Worm (Caenorhabditis elegans) whole organism, L4 larva: Measurements from ENCODE around the gene F29C12.6.

Experiments
- D1046.2 ChIP-seq: fragments of 200-800 bp; sonication (Bioruptor generic); IDR thresholded peaks from 2 replicates; pipeline ENCODE4 v1.3.6; 2022; ENCODE audit warnings: missing genetic modification characterization, missing compliant biosample characterization
- F49E8.2 ChIP-seq: sonication (generic microtip); optimal IDR thresholded peaks from 2 replicates; lab custom pipeline; 2016; ENCODE audit warnings: missing compliant biosample characterization, mild to moderate bottlenecking, missing genetic modification characterization, borderline replicate concordance
- T20F7.1 ChIP-seq: fragments of 200-800 bp; sonication (Bioruptor generic); optimal IDR thresholded peaks from 2 replicates; lab custom pipeline; 2018; ENCODE audit warnings: mild to moderate bottlenecking, missing genetic modification characterization, missing compliant biosample characterization
- Y105C5A.15 ChIP-seq: fragments of 200-800 bp; sonication (Bioruptor generic); IDR thresholded peaks from 2 replicates; pipeline ENCODE4 v1.3.6; 2022; ENCODE audit warnings: missing genetic modification characterization, missing compliant biosample characterization
- Y48G9A.11 ChIP-seq: fragments of 200-800 bp; sonication (Bioruptor generic); IDR thresholded peaks from 2 replicates; pipeline ENCODE4 v1.3.6; 2022; ENCODE audit warnings: missing genetic modification reagents, missing genetic modification characterization, missing compliant biosample characterization
- ZK546.5 ChIP-seq, 2 experiments: sonication (generic microtip); optimal IDR thresholded peaks; 2 replicates each; lab custom pipeline; 2017; ENCODE audit warnings: missing biosample characterization in 2 of 2, missing genetic modification characterization in 2 of 2
- ama-1 ChIP-seq: fragments of 150-350 bp; optimal IDR thresholded peaks from 2 replicates; lab custom pipeline; 2014; ENCODE audit warnings: inconsistent platforms, mixed read lengths
- ceh-20 ChIP-seq: fragments of 200-800 bp; sonication (Bioruptor generic); IDR thresholded peaks from 2 replicates; pipeline ENCODE4 v1.3.6; 2022; ENCODE audit warnings: missing genetic modification reagents, missing genetic modification characterization, missing compliant biosample characterization
- ceh-32 ChIP-seq: sonication (generic microtip); optimal IDR thresholded peaks from 2 replicates; lab custom pipeline; 2016; ENCODE audit warnings: mild to moderate bottlenecking, missing genetic modification characterization, missing compliant biosample characterization; ENCODE audit not compliant: poor library complexity
- cey-2 ChIP-seq: sonication (generic microtip); optimal IDR thresholded peaks from 3 replicates; lab custom pipeline; 2017; ENCODE audit warnings: missing genetic modification characterization, mild to moderate bottlenecking, missing compliant biosample characterization, antibody characterized with exemption, borderline replicate concordance; ENCODE audit not compliant: insufficient read depth
- ctbp-1 ChIP-seq: fragments of 200-800 bp; sonication (Bioruptor generic); IDR thresholded peaks from 2 replicates; pipeline ENCODE4 v1.3.6; 2022; ENCODE audit warnings: missing genetic modification reagents, missing genetic modification characterization, missing compliant biosample characterization
- daf-16 ChIP-seq, 3 experiments: sonication (generic microtip); optimal IDR thresholded peaks; 2 replicates each; lab custom pipeline; 2016 to 2017; ENCODE audit warnings: missing genetic modification characterization in 3 of 3, missing genetic modification reagents in 3 of 3, mild to moderate bottlenecking in 2 of 3, missing compliant biosample characterization in 2 of 3, missing biosample characterization in 1 of 3, moderate library complexity in 1 of 3
- dve-1 ChIP-seq: sonication (generic microtip); optimal IDR thresholded peaks from 2 replicates; lab custom pipeline; 2017; ENCODE audit warnings: antibody characterized with exemption, mild to moderate bottlenecking, missing genetic modification characterization, missing compliant biosample characterization; ENCODE audit not compliant: insufficient read depth
- hlh-30 ChIP-seq: sonication (generic microtip); optimal IDR thresholded peaks from 2 replicates; lab custom pipeline; 2017; ENCODE audit warnings: antibody characterized with exemption, mild to moderate bottlenecking, missing genetic modification characterization, missing compliant biosample characterization; ENCODE audit not compliant: insufficient read depth
- jun-1 ChIP-seq: fragments of 150-350 bp; optimal IDR thresholded peaks from 2 replicates; lab custom pipeline; 2014; ENCODE audit warnings: missing biosample characterization, missing genetic modification reagents, missing genetic modification characterization
- lin-15B ChIP-seq: fragments of 150-350 bp; sonication (generic microtip); optimal IDR thresholded peaks from 3 replicates; lab custom pipeline; 2014; ENCODE audit warnings: missing biosample characterization, missing genetic modification characterization
- lir-3 ChIP-seq: sonication (generic microtip); optimal IDR thresholded peaks from 2 replicates; lab custom pipeline; 2016; ENCODE audit warnings: mild to moderate bottlenecking, missing genetic modification characterization, missing compliant biosample characterization
- madf-5 ChIP-seq, 2 experiments: fragments of 200-800 bp; sonication (Bioruptor generic); IDR thresholded peaks; 2 replicates each; pipeline ENCODE4 v1.3.6; 2022; ENCODE audit warnings: missing compliant biosample characterization in 2 of 2, missing genetic modification characterization in 2 of 2
- mdt-29 ChIP-seq: fragments of 200-800 bp; sonication (Bioruptor generic); IDR thresholded peaks from 2 replicates; pipeline ENCODE4 v1.3.6; 2022; ENCODE audit warnings: missing genetic modification reagents, missing genetic modification characterization, missing compliant biosample characterization
- mxl-3 ChIP-seq: fragments of 200-800 bp; sonication (Bioruptor generic); optimal IDR thresholded peaks from 2 replicates; lab custom pipeline; 2018; ENCODE audit warnings: mild to moderate bottlenecking, missing genetic modification characterization, missing compliant biosample characterization
- nhr-28 ChIP-seq: fragments of 150-350 bp; optimal IDR thresholded peaks from 2 replicates; lab custom pipeline; 2014; ENCODE audit warnings: missing biosample characterization, missing genetic modification characterization
- nhr-42 ChIP-seq: fragments of 200-800 bp; sonication (Bioruptor generic); IDR thresholded peaks from 2 replicates; pipeline ENCODE4 v1.3.6; 2022; ENCODE audit warnings: missing genetic modification characterization, missing compliant biosample characterization
- nhr-48 ChIP-seq: sonication (generic microtip); optimal IDR thresholded peaks from 2 replicates; lab custom pipeline; 2016; ENCODE audit warnings: mild to moderate bottlenecking, missing genetic modification characterization, missing compliant biosample characterization
- nhr-6 ChIP-seq: fragments of 150-350 bp; optimal IDR thresholded peaks from 2 replicates; lab custom pipeline; 2014; ENCODE audit warnings: missing biosample characterization, missing genetic modification characterization
- nhr-76 ChIP-seq: fragments of 150-350 bp; optimal IDR thresholded peaks from 2 replicates; lab custom pipeline; 2014; ENCODE audit warnings: missing biosample characterization, missing genetic modification characterization
- pqm-1 ChIP-seq: sonication (generic microtip); optimal IDR thresholded peaks from 2 replicates; lab custom pipeline; 2017; ENCODE audit warnings: missing biosample characterization, missing genetic modification characterization
- rbr-2 ChIP-seq: sonication (generic microtip); optimal IDR thresholded peaks from 2 replicates; lab custom pipeline; 2016; ENCODE audit warnings: missing genotype, missing genetic modification characterization, missing compliant biosample characterization
- saeg-2 ChIP-seq: fragments of 200-800 bp; sonication (Bioruptor generic); IDR thresholded peaks from 2 replicates; pipeline ENCODE4 v1.3.6; 2022; ENCODE audit warnings: missing genetic modification reagents, missing genetic modification characterization, missing compliant biosample characterization
- snpc-1.2 ChIP-seq: fragments of 200-800 bp; sonication (Bioruptor generic); IDR thresholded peaks from 2 replicates; pipeline ENCODE4 v1.3.6; 2022; ENCODE audit warnings: missing genetic modification reagents, missing genetic modification characterization, missing compliant biosample characterization
- snpc-4 ChIP-seq: fragments of 150-350 bp; optimal IDR thresholded peaks from 2 replicates; lab custom pipeline; 2014; ENCODE audit warnings: missing biosample characterization, missing genetic modification characterization
- spr-3 ChIP-seq: fragments of 200-800 bp; sonication (Bioruptor generic); optimal IDR thresholded peaks from 2 replicates; lab custom pipeline; 2018; ENCODE audit warnings: mild to moderate bottlenecking, missing genetic modification characterization, missing compliant biosample characterization
- tra-1 ChIP-seq: fragments of 200-800 bp; sonication (Bioruptor generic); IDR thresholded peaks from 2 replicates; pipeline ENCODE4 v1.3.6; 2022; ENCODE audit warnings: missing genetic modification reagents, missing genetic modification characterization, missing compliant biosample characterization
- unc-130 ChIP-seq: sonication (generic microtip); optimal IDR thresholded peaks from 2 replicates; lab custom pipeline; 2016; ENCODE audit warnings: missing genetic modification reagents, missing genetic modification characterization, missing compliant biosample characterization
- unc-39 ChIP-seq: sonication (generic microtip); optimal IDR thresholded peaks from 2 replicates; lab custom pipeline; 2017; ENCODE audit warnings: missing biosample characterization, missing genetic modification characterization
- unc-62 ChIP-seq, 3 experiments: fragments of 150-350 bp in 1 of 3; sonication (generic microtip); optimal IDR thresholded peaks in 2 of 3; peaks in 1 of 3; 1 replicate in 1 of 3; 2 replicates in 2 of 3; lab custom pipeline; 2014 to 2017; ENCODE audit warnings: missing biosample characterization in 3 of 3, missing genetic modification characterization in 3 of 3, missing genetic modification reagents in 3 of 3, missing genotype in 1 of 3
- zag-1 ChIP-seq: fragments of 150-350 bp; optimal IDR thresholded peaks from 2 replicates; lab custom pipeline; 2014; ENCODE audit warnings: missing biosample characterization, missing genetic modification characterization
- zfp-3 ChIP-seq: fragments of 200-800 bp; sonication (Bioruptor generic); conservative IDR thresholded peaks from 2 replicates; pipeline ENCODE4 v1.3.6; 2022; ENCODE audit warnings: missing genetic modification reagents, missing genetic modification characterization, missing compliant biosample characterization
- ztf-7 ChIP-seq: fragments of 150-350 bp; optimal IDR thresholded peaks from 2 replicates; lab custom pipeline; 2014; ENCODE audit warnings: missing biosample characterization, missing genetic modification characterization

F29C12.6 gene

ce11 chrII:13117135-13117534 is 12.6 kb upstream of the F29C12.6 start, which contains the start of gene gfm-1 (continued):
- peak; percentile 29 for TF ChIP-seq F49E8.2

ce11 chrII:13122720-13123119 is 7.0 kb upstream of the F29C12.6 start, which contains the start of gene bath-45:
TSS of gene bath-45 (plus strand) at chrII:13123020.
- TF ChIP-seq ama-1 (lab: Kevin White, UChicago), result no peak
- TF ChIP-seq dve-1 (tag; lab: Kevin White, UChicago), result no peak
- TF ChIP-seq madf-5 (GFP tag; IDR thresholded peaks at IDR 0.05; lab: Robert Waterston, UW), result no peak
- TF ChIP-seq snpc-4, result no peak
- no peak for TF ChIP-seq unc-130 (GFP tag; lab: Kevin White, UChicago)
- no peak for TF ChIP-seq zfp-3
- no peak for TF ChIP-seq Y105C5A.15 (GFP tag; lab: Robert Waterston, UW)
- TF ChIP-seq nhr-6, result no peak
- TF ChIP-seq zag-1, result no peak

- no peak for TF ChIP-seq ceh-32
- no peak for TF ChIP-seq mdt-29 (GFP tag; lab: Robert Waterston, UW)
- TF ChIP-seq snpc-1.2 (GFP tag; lab: Robert Waterston, UW), result no peak
- no peak for TF ChIP-seq T20F7.1 (GFP tag; lab: Kevin White, UChicago)
- no peak for TF ChIP-seq mxl-3 (GFP tag; lab: Kevin White, UChicago)
- no peak for TF ChIP-seq rbr-2 (tag; lab: Kevin White, UChicago)
- no peak for TF ChIP-seq saeg-2 (GFP tag; lab: Robert Waterston, UW)
- no peak for TF ChIP-seq nhr-76
- no peak for TF ChIP-seq Y48G9A.11 (GFP tag; lab: Robert Waterston, UW)
- TF ChIP-seq ZK546.5 (tag; optimal IDR thresholded peaks at IDR 0.05; lab: Kevin White, UChicago), result no peak
- no peak for TF ChIP-seq daf-16 (GFP tag; optimal IDR thresholded peaks at IDR 0.05; lab: Kevin White, UChicago)
- no peak for TF ChIP-seq daf-16 (tag; optimal IDR thresholded peaks at IDR 0.05; lab: Kevin White, UChicago)
- no peak for TF ChIP-seq unc-39 (tag; lab: Kevin White, UChicago)
- TF ChIP-seq pqm-1, result no peak
- no peak for TF ChIP-seq ztf-7 (tag; lab: Kevin White, UChicago)
- no peak for TF ChIP-seq jun-1 (tag; lab: Kevin White, UChicago)
- TF ChIP-seq lin-15B (tag; lab: Kevin White, UChicago), result no peak
- TF ChIP-seq ceh-20 (GFP tag; lab: Robert Waterston, UW), result no peak
Measured at ce11 chrII:13130576-13130975, 874 bp downstream of the F29C12.6 start.

ce11 chrII:13139573-13139972 is 9.9 kb downstream of the F29C12.6 start:
- TF ChIP-seq unc-62 (GFP tag; optimal IDR thresholded peaks at IDR 0.05 in 1 of 2; lab: Kevin White, UChicago) (peak in 1 of 2 experiments; percentile 68), unc-62 (tag; optimal IDR thresholded peaks at IDR 0.05; lab: Kevin White, UChicago) (no peak), spr-3 (GFP tag; lab: Kevin White, UChicago) (no peak), nhr-42 (GFP tag; lab: Robert Waterston, UW) (0 out of 2 replicates have a peak, but pooled peaks have one; percentile 7), pqm-1 (no peak)

- peak in 1 of 2 experiments; percentile 92 for TF ChIP-seq unc-62 (GFP tag; optimal IDR thresholded peaks at IDR 0.05 in 1 of 2; lab: Kevin White, UChicago)
- no peak for TF ChIP-seq unc-62 (tag; optimal IDR thresholded peaks at IDR 0.05; lab: Kevin White, UChicago)
- TF ChIP-seq cey-2 (tag; lab: Kevin White, UChicago), result no peak
- no peak for TF ChIP-seq unc-130 (GFP tag; lab: Kevin White, UChicago)
Measured at ce11 chrII:13142372-13142771, 12.7 kb downstream of the F29C12.6 start.

ce11 chrII:13145204-13145603 is 15.5 kb downstream of the F29C12.6 start, which contains the start of gene mltn-1:
TSS of gene mltn-1 (minus strand) at chrII:13145225.
- TF ChIP-seq mxl-3 (GFP tag; lab: Kevin White, UChicago) (peak; percentile 63), D1046.2 (GFP tag; lab: Robert Waterston, UW) (no peak), nhr-28 (tag; lab: Kevin White, UChicago) (peak; percentile 26), tra-1 (GFP tag; lab: Robert Waterston, UW) (no peak), daf-16 (GFP tag; optimal IDR thresholded peaks at IDR 0.05; lab: Kevin White, UChicago) (no peak), daf-16 (tag; optimal IDR thresholded peaks at IDR 0.05; lab: Kevin White, UChicago) (no peak), hlh-30 (peak; percentile 20), nhr-48 (peak; percentile 53), lir-3 (no peak), ctbp-1 (no peak), zfp-3 (no peak)
- TF ChIP-seq, all 104 proteins: peak for 4
